Worm (Caenorhabditis elegans) whole organism, early embryonic: ENCODE measurements around the gene fbxb-33.

Experiments
- B0310.2 ChIP-seq: sonication (generic microtip); optimal IDR thresholded peaks from 2 replicates; lab custom pipeline; 2016; ENCODE audit warnings: mild to moderate bottlenecking, missing genetic modification characterization, missing compliant biosample characterization
- F13C5.2 ChIP-seq: sonication (generic microtip); optimal IDR thresholded peaks from 2 replicates; lab custom pipeline; 2017; ENCODE audit warnings: mild to moderate bottlenecking, missing genetic modification characterization, inconsistent platforms, missing compliant biosample characterization
- aly-1 ChIP-seq: sonication (generic microtip); optimal IDR thresholded peaks from 2 replicates; lab custom pipeline; 2016; ENCODE audit warnings: missing genetic modification characterization, missing compliant biosample characterization
- ama-1 ChIP-seq: fragments of 150-350 bp; optimal IDR thresholded peaks from 2 replicates; lab custom pipeline; 2014
- ceh-13 ChIP-seq: fragments of 200-800 bp; sonication (Bioruptor generic); optimal IDR thresholded peaks from 2 replicates; lab custom pipeline; 2018; ENCODE audit warnings: mild to moderate bottlenecking, missing genetic modification characterization, missing compliant biosample characterization
- ceh-36 ChIP-seq: sonication (generic microtip); optimal IDR thresholded peaks from 2 replicates; lab custom pipeline; 2016; ENCODE audit warnings: missing genetic modification characterization, inconsistent platforms, missing compliant biosample characterization
- ets-7 ChIP-seq: sonication (generic microtip); optimal IDR thresholded peaks from 2 replicates; lab custom pipeline; 2016; ENCODE audit warnings: missing genotype, missing genetic modification characterization, missing compliant biosample characterization
- flt-1 ChIP-seq: fragments of 200-800 bp; sonication (Bioruptor generic); IDR thresholded peaks from 2 replicates; pipeline ENCODE4 v1.3.6; 2022; ENCODE audit warnings: missing genetic modification characterization, missing compliant biosample characterization
- hmbx-1 ChIP-seq: sonication (generic microtip); optimal IDR thresholded peaks from 2 replicates; lab custom pipeline; 2016; ENCODE audit warnings: mild to moderate bottlenecking, missing genetic modification characterization, missing compliant biosample characterization
- hmg-4 ChIP-seq: fragments of 200-800 bp; sonication (Bioruptor generic); optimal IDR thresholded peaks from 2 replicates; lab custom pipeline; 2018; ENCODE audit warnings: mild to moderate bottlenecking, missing genetic modification characterization, missing compliant biosample characterization
- hnd-1 ChIP-seq: sonication (generic microtip); optimal IDR thresholded peaks from 2 replicates; lab custom pipeline; 2016; ENCODE audit warnings: missing genetic modification characterization, missing compliant biosample characterization
- pes-1 ChIP-seq: fragments of 200-800 bp; sonication (Bioruptor generic); IDR thresholded peaks from 2 replicates; pipeline ENCODE4 v1.3.6; 2022; ENCODE audit warnings: missing genetic modification reagents, missing genetic modification characterization, missing compliant biosample characterization
- scrt-1 ChIP-seq: fragments of 200-800 bp; sonication (Bioruptor generic); IDR thresholded peaks from 2 replicates; pipeline ENCODE4 v1.3.6; 2022; ENCODE audit warnings: missing genetic modification characterization, missing compliant biosample characterization
- sea-1 ChIP-seq: fragments of 200-800 bp; sonication (Bioruptor generic); conservative IDR thresholded peaks from 2 replicates; pipeline ENCODE4 v1.3.6; 2022; ENCODE audit warnings: missing genetic modification characterization, missing compliant biosample characterization
- tbx-11 ChIP-seq: fragments of 200-800 bp; sonication (Bioruptor generic); IDR thresholded peaks from 2 replicates; pipeline ENCODE4 v1.3.6; 2022; ENCODE audit warnings: missing genetic modification characterization, missing compliant biosample characterization
- tbx-37 ChIP-seq: fragments of 200-800 bp; sonication (Bioruptor generic); conservative IDR thresholded peaks from 2 replicates; pipeline ENCODE4 v1.3.6; 2022; ENCODE audit warnings: missing genetic modification reagents, missing genetic modification characterization, missing compliant biosample characterization
- tra-4 ChIP-seq: sonication (generic microtip); optimal IDR thresholded peaks from 2 replicates; lab custom pipeline; 2017; ENCODE audit warnings: missing genetic modification characterization, missing compliant biosample characterization

The fbxb-33 gene

DNA sequence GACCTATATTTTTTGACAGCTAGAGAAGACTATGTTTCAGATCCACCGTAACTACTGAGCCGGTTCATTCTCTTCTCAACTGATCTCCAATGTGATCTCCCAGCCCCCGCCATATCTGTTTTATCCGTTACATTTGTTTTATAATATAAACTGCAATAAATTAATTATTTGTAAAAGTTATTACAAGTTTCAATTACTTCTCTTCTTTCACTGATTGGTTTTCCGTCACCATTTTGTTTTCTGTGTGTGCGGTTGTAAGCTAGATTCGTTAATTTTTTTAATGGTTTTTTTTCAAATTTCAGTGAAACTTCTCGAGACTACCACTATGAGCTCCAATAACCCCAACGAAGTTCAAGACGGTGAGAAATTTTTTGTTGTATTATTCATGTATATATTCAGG is 16.4 kb upstream of the fbxb-33 start, which contains the start of gene M151.2:
Gene M151.2, plus strand, starts transcription at position 301 of the 400 bp plus-strand sequence.
- TF ChIP-seq tbx-37 (GFP tag; lab: Robert Waterston, UW) (no peak), B0310.2 (no peak), hnd-1 (no peak), aly-1 (tag; lab: Kevin White, UChicago) (no peak), ceh-13 (GFP tag; lab: Kevin White, UChicago) (no peak), hmbx-1 (tag; lab: Kevin White, UChicago) (no peak), ceh-36 (tag; lab: Kevin White, UChicago) (no peak), F13C5.2 (no peak), flt-1 (GFP tag; lab: Robert Waterston, UW) (no peak), ama-1 (lab: Kevin White, UChicago) (no peak), ets-7 (no peak), scrt-1 (GFP tag; lab: Robert Waterston, UW) (no peak)

DNA sequence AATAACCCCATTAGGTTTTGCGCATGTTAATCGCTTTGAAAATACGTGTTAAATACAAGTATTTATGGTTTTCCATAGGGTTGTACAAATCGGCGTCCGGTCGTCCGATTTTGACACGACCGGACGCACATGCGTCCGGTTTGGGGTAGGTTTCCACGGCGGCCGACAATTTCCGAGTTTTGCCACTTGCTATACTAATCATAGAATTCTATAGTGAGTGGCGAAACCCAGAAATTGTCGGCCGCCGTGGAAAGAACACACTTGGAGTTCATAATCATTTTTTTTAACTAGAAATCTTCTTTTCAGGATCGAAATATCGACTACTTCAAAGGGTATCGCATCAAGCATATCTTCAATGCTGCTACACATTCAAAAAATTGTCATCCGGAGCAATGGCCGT is 12.4 kb upstream of the fbxb-33 start:
- TF ChIP-seq sea-1 (GFP tag; lab: Robert Waterston, UW) (no peak), B0310.2 (no peak), tbx-11 (no peak)

DNA sequence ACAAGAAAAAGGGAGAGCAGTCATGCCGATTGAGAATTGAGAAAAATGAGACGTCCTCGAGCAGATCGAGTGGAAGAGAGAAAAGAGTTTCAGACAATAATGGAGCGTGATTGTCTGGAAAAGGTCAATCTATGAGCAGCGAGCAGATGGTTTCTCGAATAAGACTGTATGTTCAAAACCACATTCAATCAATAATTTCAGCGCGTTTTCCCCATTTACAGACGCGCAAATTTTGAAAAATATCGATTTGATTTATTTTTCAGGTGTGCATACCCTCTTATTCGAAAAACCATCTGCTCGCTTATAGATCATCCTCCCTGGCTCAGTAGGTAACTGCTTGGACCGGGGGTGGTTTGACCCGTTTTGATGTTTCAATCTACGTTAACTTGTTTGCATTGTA is 8.0 kb upstream of the fbxb-33 start, which contains the start of gene fbxb-31:
Gene fbxb-31, minus strand, starts transcription at position 101 of the 400 bp plus-strand sequence.
- TF ChIP-seq B0310.2: no peak
- TF ChIP-seq ceh-13 (GFP tag; lab: Kevin White, UChicago): no peak
- TF ChIP-seq hmg-4 (GFP tag; lab: Kevin White, UChicago): no peak
- TF ChIP-seq hmbx-1 (tag; lab: Kevin White, UChicago): no peak
- no peak for TF ChIP-seq flt-1 (GFP tag; lab: Robert Waterston, UW)
- TF ChIP-seq tbx-37 (GFP tag; lab: Robert Waterston, UW): no peak
- no peak for TF ChIP-seq tra-4 (tag; lab: Kevin White, UChicago)
- no peak for TF ChIP-seq ets-7
- no peak for TF ChIP-seq scrt-1 (GFP tag; lab: Robert Waterston, UW)
- no peak for TF ChIP-seq sea-1 (GFP tag; lab: Robert Waterston, UW)
- no peak for TF ChIP-seq pes-1 (GFP tag; lab: Robert Waterston, UW)
- no peak for TF ChIP-seq F13C5.2
- TF ChIP-seq hnd-1: no peak
- no peak for TF ChIP-seq ceh-36 (tag; lab: Kevin White, UChicago)
- TF ChIP-seq aly-1 (tag; lab: Kevin White, UChicago): no peak
- TF ChIP-seq tbx-11: no peak

DNA sequence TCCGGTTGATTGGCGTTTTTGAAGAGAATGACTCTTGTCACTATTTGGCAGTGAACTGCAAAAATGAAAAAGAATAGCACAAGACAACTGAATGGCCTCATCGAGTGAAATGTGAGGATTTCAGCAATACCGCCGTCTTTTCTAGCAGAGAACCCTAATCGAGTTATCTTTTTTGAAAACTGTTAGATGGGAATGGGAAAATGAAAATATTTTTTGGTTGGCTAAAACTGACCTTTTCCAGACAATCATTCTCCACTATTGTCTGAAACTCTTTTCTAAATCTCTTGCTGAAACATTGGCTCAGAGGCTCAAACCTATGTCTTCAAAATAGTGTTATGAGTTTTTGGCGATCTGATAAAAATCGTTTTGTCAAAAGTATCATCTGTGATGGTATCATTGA is 7.0 kb upstream of the fbxb-33 start, which contains the start of gene M151.10:
Gene M151.10, minus strand, starts transcription at position 101 of the 400 bp plus-strand sequence.
- TF ChIP-seq ama-1 (lab: Kevin White, UChicago) (no peak), tra-4 (tag; lab: Kevin White, UChicago) (no peak), tbx-37 (GFP tag; lab: Robert Waterston, UW) (no peak), flt-1 (GFP tag; lab: Robert Waterston, UW) (no peak), aly-1 (tag; lab: Kevin White, UChicago) (no peak), hmg-4 (GFP tag; lab: Kevin White, UChicago) (no peak), scrt-1 (GFP tag; lab: Robert Waterston, UW) (no peak), ets-7 (no peak), ceh-36 (tag; lab: Kevin White, UChicago) (no peak), B0310.2 (no peak), hnd-1 (no peak), hmbx-1 (tag; lab: Kevin White, UChicago) (no peak), pes-1 (GFP tag; lab: Robert Waterston, UW) (no peak), tbx-11 (no peak), ceh-13 (GFP tag; lab: Kevin White, UChicago) (no peak)

DNA sequence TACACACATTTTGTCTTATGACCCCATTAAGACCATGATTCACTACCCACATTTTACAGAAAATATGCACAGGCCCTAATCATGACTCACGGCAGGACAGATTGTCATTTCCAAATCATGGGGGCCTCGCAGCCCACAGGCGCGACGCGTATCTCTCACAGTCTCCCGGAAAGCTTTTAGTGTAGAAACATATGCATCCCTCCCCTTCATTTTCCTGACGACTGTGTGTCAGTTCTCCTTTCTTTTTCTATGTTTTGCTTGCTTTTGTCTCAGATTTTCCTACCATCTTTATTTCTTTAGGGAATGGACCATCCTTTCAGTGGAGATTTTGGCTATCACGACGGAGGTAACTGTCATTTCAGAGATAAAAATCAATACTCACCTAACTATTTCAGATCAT is 6.0 kb upstream of the fbxb-33 start, which contains the start of gene M151.1:
Gene M151.1, plus strand, starts transcription at position 301 of the 400 bp plus-strand sequence.
- TF ChIP-seq flt-1 (GFP tag; lab: Robert Waterston, UW) (no peak), tbx-37 (GFP tag; lab: Robert Waterston, UW) (no peak), ets-7 (no peak), ama-1 (lab: Kevin White, UChicago) (no peak), hmg-4 (GFP tag; lab: Kevin White, UChicago) (no peak), sea-1 (GFP tag; lab: Robert Waterston, UW) (no peak), B0310.2 (no peak), tbx-11 (no peak), hmbx-1 (tag; lab: Kevin White, UChicago) (no peak), ceh-36 (tag; lab: Kevin White, UChicago) (no peak), hnd-1 (no peak), tra-4 (tag; lab: Kevin White, UChicago) (no peak), ceh-13 (GFP tag; lab: Kevin White, UChicago) (no peak), aly-1 (tag; lab: Kevin White, UChicago) (no peak), scrt-1 (GFP tag; lab: Robert Waterston, UW) (no peak), pes-1 (GFP tag; lab: Robert Waterston, UW) (no peak), F13C5.2 (no peak)

DNA sequence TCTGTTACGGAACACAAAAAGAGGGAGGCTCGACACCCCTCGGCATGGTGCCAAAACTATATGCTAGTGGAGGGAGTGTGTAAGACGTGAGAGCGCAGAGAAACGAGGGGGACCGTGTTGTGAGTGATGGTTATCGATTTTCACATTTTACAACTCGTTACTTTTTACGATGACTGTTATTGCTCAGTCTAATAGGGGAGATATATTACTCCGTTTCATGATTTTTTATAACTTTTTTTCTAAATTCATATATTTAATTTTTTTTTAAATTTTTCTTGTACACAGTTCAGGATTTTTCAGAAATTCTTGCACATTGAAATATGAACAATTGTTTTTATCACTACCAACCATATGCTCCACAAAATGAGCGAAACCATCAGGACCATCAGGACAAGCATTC is 8.2 kb downstream of the fbxb-33 start, which contains the start of gene F19B10.5:
Gene F19B10.5, plus strand, starts transcription at position 301 of the 400 bp plus-strand sequence.
- TF ChIP-seq tbx-37 (GFP tag; lab: Robert Waterston, UW) (no peak), ceh-13 (GFP tag; lab: Kevin White, UChicago) (no peak), hmbx-1 (tag; lab: Kevin White, UChicago) (no peak), pes-1 (GFP tag; lab: Robert Waterston, UW) (no peak), sea-1 (GFP tag; lab: Robert Waterston, UW) (no peak), F13C5.2 (no peak), ets-7 (no peak), hmg-4 (GFP tag; lab: Kevin White, UChicago) (no peak), tra-4 (tag; lab: Kevin White, UChicago) (no peak), hnd-1 (no peak), scrt-1 (GFP tag; lab: Robert Waterston, UW) (no peak), tbx-11 (no peak), aly-1 (tag; lab: Kevin White, UChicago) (no peak), flt-1 (GFP tag; lab: Robert Waterston, UW) (no peak), ceh-36 (tag; lab: Kevin White, UChicago) (no peak), ama-1 (lab: Kevin White, UChicago) (no peak), B0310.2 (no peak)

DNA sequence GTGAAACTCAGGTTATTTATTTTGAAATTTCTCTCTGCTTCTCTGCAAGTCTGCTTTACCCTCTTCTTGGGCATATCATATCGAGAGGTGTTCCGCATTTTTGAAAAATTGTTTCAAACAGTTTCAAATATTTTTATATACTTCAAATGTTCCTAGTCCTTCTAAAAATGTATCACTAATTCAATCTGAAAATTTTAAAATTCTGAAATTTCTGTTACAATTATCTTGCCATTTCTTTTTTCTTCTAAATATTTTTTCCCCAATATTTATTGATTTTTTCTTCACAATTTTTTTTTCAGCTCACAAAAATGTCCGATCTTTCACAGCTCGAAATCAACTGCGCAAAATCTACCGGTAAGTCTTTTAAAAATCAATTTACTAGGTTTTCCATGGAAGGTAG is 12.6 kb downstream of the fbxb-33 start, which contains the start of gene F19B10.4:
Gene F19B10.4, plus strand, starts transcription at position 301 of the 400 bp plus-strand sequence.
- no peak for TF ChIP-seq B0310.2
- TF ChIP-seq tra-4 (tag; lab: Kevin White, UChicago): no peak
- no peak for TF ChIP-seq hmbx-1 (tag; lab: Kevin White, UChicago)
- no peak for TF ChIP-seq ets-7
- TF ChIP-seq ceh-13 (GFP tag; lab: Kevin White, UChicago): no peak
- no peak for TF ChIP-seq hnd-1
- TF ChIP-seq ama-1 (lab: Kevin White, UChicago): no peak
- no peak for TF ChIP-seq tbx-37 (GFP tag; lab: Robert Waterston, UW)
